Fruit fly (Drosophila melanogaster) whole organism, embryonic: ENCODE results near the gene Ube3a.

Experiments used
- CG10543 ChIP-seq: fragments of 200-800 bp; sonication (Bioruptor generic); optimal IDR thresholded peaks from 3 replicates; lab custom pipeline; 2017; ENCODE audit warnings: missing biosample characterization, mild to moderate bottlenecking, missing genetic modification characterization, moderate library complexity
- CG13287 ChIP-seq: fragments of 200-800 bp; sonication (Bioruptor generic); IDR thresholded peaks from 2 replicates; pipeline ENCODE4 v1.3.6; 2022; ENCODE audit warnings: missing biosample characterization, missing genetic modification characterization; ENCODE audit not compliant: partially characterized antibody
- CG13296 ChIP-seq: fragments of 200-800 bp; sonication (Bioruptor generic); optimal IDR thresholded peaks from 3 replicates; lab custom pipeline; 2018; ENCODE audit warnings: missing biosample characterization, mild to moderate bottlenecking, missing genetic modification characterization
- CG13624 ChIP-seq: fragments of 200-800 bp; sonication (Bioruptor generic); optimal IDR thresholded peaks from 2 replicates; lab custom pipeline; 2016; ENCODE audit warnings: missing biosample characterization, missing genetic modification characterization
- CG15479 ChIP-seq: fragments of 200-800 bp; sonication (Bioruptor generic); optimal IDR thresholded peaks from 3 replicates; lab custom pipeline; 2019; ENCODE audit warnings: missing biosample characterization, mild to moderate bottlenecking, missing genetic modification characterization, moderate library complexity
- CG17912 ChIP-seq: fragments of 200-800 bp; sonication (Bioruptor generic); optimal IDR thresholded peaks from 2 replicates; lab custom pipeline; 2018; ENCODE audit warnings: missing biosample characterization, mild to moderate bottlenecking, missing genetic modification characterization
- CG18599 ChIP-seq: fragments of 200-800 bp; sonication (Bioruptor generic); optimal IDR thresholded peaks from 3 replicates; lab custom pipeline; 2017; ENCODE audit warnings: missing biosample characterization, missing genetic modification characterization, mild to moderate bottlenecking, moderate library complexity, missing genetic modification reagents
- CG2199 ChIP-seq: fragments of 200-800 bp; sonication (Bioruptor generic); IDR thresholded peaks from 3 replicates; pipeline ENCODE4 v1.3.6; 2022; ENCODE audit warnings: missing biosample characterization, missing genetic modification characterization
- CG2875 ChIP-seq: fragments of 200-800 bp; sonication (Bioruptor generic); optimal IDR thresholded peaks from 2 replicates; lab custom pipeline; 2017; ENCODE audit warnings: missing biosample characterization, mild to moderate bottlenecking, missing genetic modification characterization, missing genetic modification reagents
- CG31224 ChIP-seq: fragments of 200-800 bp; sonication (Bioruptor generic); IDR thresholded peaks from 2 replicates; pipeline ENCODE4 v1.3.6; 2022; ENCODE audit warnings: missing biosample characterization, missing genetic modification characterization
- CG34376 ChIP-seq: fragments of 200-800 bp; sonication (Bioruptor generic); optimal IDR thresholded peaks from 2 replicates; lab custom pipeline; 2018; ENCODE audit warnings: missing biosample characterization, mild to moderate bottlenecking, missing genetic modification characterization
- CG4730 ChIP-seq: fragments of 200-800 bp; sonication (Bioruptor generic); IDR thresholded peaks from 2 replicates; pipeline ENCODE4 v1.3.6; 2022; ENCODE audit warnings: missing biosample characterization, missing genetic modification characterization
- CG8359 ChIP-seq: fragments of 200-800 bp; sonication (Bioruptor generic); optimal IDR thresholded peaks from 2 replicates; lab custom pipeline; 2017; ENCODE audit warnings: missing biosample characterization, mild to moderate bottlenecking, missing genetic modification characterization, borderline replicate concordance
- CG9609 ChIP-seq: fragments of 200-800 bp; sonication (Bioruptor generic); optimal IDR thresholded peaks from 3 replicates; lab custom pipeline; 2016; ENCODE audit warnings: missing biosample characterization, missing genetic modification characterization
- CG9817 ChIP-seq: fragments of 200-800 bp; sonication (Bioruptor generic); optimal IDR thresholded peaks from 2 replicates; lab custom pipeline; 2018; ENCODE audit warnings: missing biosample characterization, mild to moderate bottlenecking, missing genetic modification characterization, moderate library complexity
- Chrac-16 ChIP-seq: fragments of 200-800 bp; sonication (Bioruptor generic); optimal IDR thresholded peaks from 3 replicates; lab custom pipeline; 2016; ENCODE audit warnings: missing biosample characterization, missing genetic modification characterization
- Dfd ChIP-seq, 2 experiments: fragments of >200 bp; optimal IDR thresholded peaks; 2 replicates each; lab custom pipeline; 2017; ENCODE audit warnings: missing biosample characterization in 2 of 2, missing genetic modification characterization in 2 of 2
- Dp ChIP-seq: fragments of 200-800 bp; sonication (Bioruptor generic); optimal IDR thresholded peaks from 2 replicates; lab custom pipeline; 2018; ENCODE audit warnings: missing biosample characterization, mild to moderate bottlenecking, missing genetic modification characterization, moderate library complexity
- ERR ChIP-seq: fragments of 200-800 bp; sonication (Bioruptor generic); optimal IDR thresholded peaks from 2 replicates; lab custom pipeline; 2016; ENCODE audit warnings: missing biosample characterization, missing genetic modification characterization
- Ets65A ChIP-seq: fragments of 200-800 bp; sonication (Bioruptor generic); peaks from one replicate; lab custom pipeline; 2016; ENCODE audit warnings: missing biosample characterization, missing genetic modification characterization
- Opbp ChIP-seq: fragments of 200-800 bp; sonication (Bioruptor generic); IDR thresholded peaks from 3 replicates; pipeline ENCODE4 v1.3.6; 2022; ENCODE audit warnings: missing biosample characterization, missing genetic modification characterization; ENCODE audit not compliant: partially characterized antibody
- Taf1 ChIP-seq: fragments of 200-800 bp; sonication (Bioruptor generic); IDR thresholded peaks from 2 replicates; pipeline ENCODE4 v1.3.6; 2022; ENCODE audit warnings: missing biosample characterization, missing genetic modification characterization
- ac ChIP-seq: fragments of 200-800 bp; sonication (Bioruptor generic); optimal IDR thresholded peaks from 3 replicates; lab custom pipeline; 2017; ENCODE audit warnings: missing biosample characterization, mild to moderate bottlenecking, missing genetic modification characterization
- ase ChIP-seq: fragments of 200-800 bp; sonication (Bioruptor generic); IDR thresholded peaks from 3 replicates; pipeline ENCODE4 v1.3.6; 2022; ENCODE audit warnings: missing biosample characterization, missing genetic modification characterization
- ato ChIP-seq: fragments of 200-800 bp; sonication (Bioruptor generic); IDR thresholded peaks from 2 replicates; pipeline ENCODE4 v1.3.6; 2022; ENCODE audit warnings: missing biosample characterization, missing genetic modification characterization; ENCODE audit not compliant: partially characterized antibody
- br ChIP-seq: fragments of >200 bp; optimal IDR thresholded peaks from 2 replicates; lab custom pipeline; 2017
- crol ChIP-seq: fragments of 200-800 bp; sonication (Bioruptor generic); IDR thresholded peaks from 2 replicates; pipeline ENCODE4 v1.3.6; 2022; ENCODE audit warnings: missing biosample characterization, missing genetic modification characterization
- esg ChIP-seq: fragments of 200-800 bp; sonication (Bioruptor generic); conservative IDR thresholded peaks from 2 replicates; pipeline ENCODE4 v1.3.6; 2022; ENCODE audit warnings: missing biosample characterization, missing genetic modification characterization
- eyg ChIP-seq: fragments of 200-800 bp; sonication (Bioruptor generic); optimal IDR thresholded peaks from 3 replicates; lab custom pipeline; 2016; ENCODE audit warnings: missing biosample characterization, missing genetic modification characterization
- fd102C ChIP-seq: fragments of 200-800 bp; sonication (Bioruptor generic); optimal IDR thresholded peaks from 2 replicates; lab custom pipeline; 2018; ENCODE audit warnings: missing biosample characterization, mild to moderate bottlenecking, missing genetic modification characterization, moderate library complexity
- fd3F ChIP-seq: fragments of 200-800 bp; sonication (Bioruptor generic); optimal IDR thresholded peaks from 2 replicates; lab custom pipeline; 2018; ENCODE audit warnings: missing biosample characterization, mild to moderate bottlenecking, missing genetic modification characterization, moderate library complexity
- h ChIP-seq: fragments of >200 bp; optimal IDR thresholded peaks from 2 replicates; lab custom pipeline; 2017
- mam ChIP-seq: fragments of 200-800 bp; sonication (Bioruptor generic); optimal IDR thresholded peaks from 3 replicates; lab custom pipeline; 2016; ENCODE audit warnings: missing biosample characterization, missing genetic modification characterization
- mirr ChIP-seq: fragments of 200-800 bp; sonication (Bioruptor generic); optimal IDR thresholded peaks from 3 replicates; lab custom pipeline; 2018; ENCODE audit warnings: missing biosample characterization, mild to moderate bottlenecking, missing genetic modification characterization
- repo ChIP-seq: fragments of 200-800 bp; sonication (Bioruptor generic); optimal IDR thresholded peaks from 2 replicates; lab custom pipeline; 2016; ENCODE audit warnings: missing biosample characterization, missing genetic modification characterization
- salm ChIP-seq: fragments of 200-800 bp; sonication (Bioruptor generic); optimal IDR thresholded peaks from 2 replicates; lab custom pipeline; 2018; ENCODE audit warnings: missing biosample characterization, mild to moderate bottlenecking, missing genetic modification characterization
- sna ChIP-seq: fragments of 200-800 bp; sonication (Bioruptor generic); IDR thresholded peaks from 2 replicates; pipeline ENCODE4 v1.3.6; 2022; ENCODE audit warnings: missing biosample characterization, missing genetic modification characterization; ENCODE audit not compliant: partially characterized antibody
- sob ChIP-seq: fragments of 200-800 bp; sonication (Bioruptor generic); IDR thresholded peaks from 2 replicates; pipeline ENCODE4 v1.3.6; 2022; ENCODE audit warnings: missing biosample characterization, missing genetic modification characterization
- zfh2 ChIP-seq: fragments of 200-800 bp; sonication (Bioruptor generic); optimal IDR thresholded peaks from 2 replicates; lab custom pipeline; 2016; ENCODE audit warnings: missing biosample characterization, missing genetic modification characterization

Gene Ube3a

dm6 chr3L:11246046-11246887, 35.9 kb upstream of the Ube3a start (continued):
- TF ChIP-seq CG13624 (GFP tag; lab: Kevin White, UChicago) (no peak), CG8359 (GFP tag; lab: Kevin White, UChicago) (no peak), br (lab: Kevin White, UChicago) (no peak), CG15479 (GFP tag; lab: Kevin White, UChicago) (peak; percentile 62), Opbp (GFP tag; lab: Robert Waterston, UW) (no peak), CG4730 (GFP tag; lab: Robert Waterston, UW) (no peak), CG2875 (GFP tag; lab: Kevin White, UChicago) (no peak), fd3F (GFP tag; lab: Kevin White, UChicago) (no peak), zfh2 (GFP tag; lab: Kevin White, UChicago) (no peak), CG2199 (GFP tag; lab: Robert Waterston, UW) (peak; percentile 84; the same call in 1 of the 3 replicates), salm (peak; percentile 37), ac (GFP tag; lab: Kevin White, UChicago) (peak; percentile 39), eyg (GFP tag; lab: Kevin White, UChicago) (no peak), Dfd (GFP tag; optimal IDR thresholded peaks at IDR 0.05; lab: Kevin White, UChicago) (peak in 1 of 2 experiments; percentile 55), CG34376 (GFP tag; lab: Kevin White, UChicago) (peak; percentile 17), crol (GFP tag; lab: Robert Waterston, UW) (0 out of 2 replicates have a peak, but pooled peaks have one; percentile 35), sob (no peak), esg (GFP tag; lab: Robert Waterston, UW) (no peak), CG10543 (GFP tag; lab: Kevin White, UChicago) (peak; percentile 40), sna (GFP tag; lab: Robert Waterston, UW) (0 out of 2 replicates have a peak, but pooled peaks have one; percentile 61), Chrac-16 (GFP tag; lab: Kevin White, UChicago) (no peak), ERR (GFP tag; lab: Kevin White, UChicago) (no peak), CG9817 (tag; lab: Kevin White, UChicago) (no peak), CG9609 (GFP tag; lab: Kevin White, UChicago) (no peak), fd102C (no peak), CG18599 (GFP tag; lab: Kevin White, UChicago) (peak; percentile 59), h (lab: Kevin White, UChicago) (no peak), repo (no peak), ato (GFP tag; lab: Robert Waterston, UW) (no peak), CG31224 (GFP tag; lab: Robert Waterston, UW) (no peak), CG13296 (GFP tag; lab: Kevin White, UChicago) (no peak), mirr (GFP tag; lab: Kevin White, UChicago) (peak; percentile 18), Dp (GFP tag; lab: Kevin White, UChicago) (no peak), Taf1 (GFP tag; lab: Robert Waterston, UW) (no peak), CG17912 (GFP tag; lab: Kevin White, UChicago) (peak; percentile 42), ase (GFP tag; lab: Robert Waterston, UW) (no peak), mam (GFP tag; lab: Kevin White, UChicago) (no peak), Ets65A (GFP tag; lab: Kevin White, UChicago) (peak; percentile 49), CG13287 (GFP tag; lab: Robert Waterston, UW) (peak; percentile 37; the same call in 1 of the 2 replicates)
